Fruit fly (Drosophila melanogaster) whole organism, pupa: Measurements from ENCODE around the gene IFT54.
A peak's percentile ranks its signal among the peaks of the same experiment; 100 is the strongest.

Experiments
- CG10348 ChIP-seq: fragments of 200-800 bp; sonication (Bioruptor generic); IDR thresholded peaks from 2 replicates; pipeline ENCODE4 v1.3.6; 2022; ENCODE audit warnings: missing biosample characterization, missing genetic modification characterization
- CG13204 ChIP-seq: fragments of 200-800 bp; sonication (Bioruptor generic); optimal IDR thresholded peaks from 2 replicates; lab custom pipeline; 2018; ENCODE audit warnings: missing biosample characterization, mild to moderate bottlenecking, missing genetic modification characterization, moderate library complexity
- CG17806 ChIP-seq: fragments of 200-800 bp; sonication (Bioruptor generic); optimal IDR thresholded peaks from 2 replicates; lab custom pipeline; 2018; ENCODE audit warnings: missing biosample characterization, mild to moderate bottlenecking, missing genetic modification characterization, moderate library complexity
- CG8301 ChIP-seq: fragments of 200-800 bp; sonication (Bioruptor generic); optimal IDR thresholded peaks from 2 replicates; lab custom pipeline; 2018; ENCODE audit warnings: missing biosample characterization, mild to moderate bottlenecking, missing genetic modification characterization
- CG9948 ChIP-seq: fragments of 200-800 bp; sonication (Bioruptor generic); optimal IDR thresholded peaks from 2 replicates; lab custom pipeline; 2018; ENCODE audit warnings: missing biosample characterization, mild to moderate bottlenecking, missing genetic modification characterization, moderate library complexity
- EcR ChIP-seq: fragments of 200-800 bp; sonication (Bioruptor generic); optimal IDR thresholded peaks from 3 replicates; lab custom pipeline; 2019; ENCODE audit warnings: missing biosample characterization, missing genetic modification characterization, mild to moderate bottlenecking, moderate library complexity, missing genetic modification reagents
- Pif1A ChIP-seq: fragments of 200-800 bp; sonication (Bioruptor generic); optimal IDR thresholded peaks from 3 replicates; lab custom pipeline; 2016; ENCODE audit warnings: missing biosample characterization, missing genetic modification characterization
- fd96Ca ChIP-seq: fragments of 200-800 bp; sonication (Bioruptor generic); IDR thresholded peaks from 3 replicates; pipeline ENCODE4 v1.3.6; 2022; ENCODE audit warnings: missing biosample characterization, missing genetic modification characterization

DNA sequence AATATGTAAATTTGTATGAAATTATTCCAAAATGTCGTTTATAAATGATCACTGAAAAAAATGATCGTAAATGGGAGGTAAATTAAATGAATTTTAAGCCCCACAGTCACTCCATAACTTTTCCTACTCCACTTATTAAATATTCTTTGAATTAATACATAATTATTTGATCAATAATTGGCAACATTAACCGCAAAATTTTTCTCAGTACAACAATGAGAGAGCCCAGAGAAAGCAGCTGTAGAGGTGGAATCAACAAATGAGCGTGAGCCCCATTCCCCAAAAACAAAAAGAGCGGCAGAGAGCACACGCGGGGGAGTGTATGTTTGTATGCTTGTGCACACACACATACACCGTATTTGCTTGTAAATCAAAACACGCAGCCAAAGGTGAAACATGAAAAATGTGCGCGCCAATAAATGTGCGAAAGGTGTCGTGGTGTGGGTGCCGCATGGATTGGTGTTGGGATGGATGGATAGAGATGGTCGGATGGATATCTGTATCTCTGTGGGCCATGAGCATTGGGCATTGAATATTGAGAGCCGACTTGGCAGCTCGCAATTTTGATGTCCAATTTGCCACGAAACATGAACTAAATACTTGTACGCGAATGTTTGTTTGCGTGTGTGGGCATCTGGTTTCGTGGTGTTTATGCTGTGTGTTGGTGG lies 18.3 kb upstream of the IFT54 start:
- no peak for TF ChIP-seq fd96Ca (GFP tag; lab: Robert Waterston, UW)
- TF ChIP-seq EcR, result peak; percentile 3
- peak; percentile 95 for TF ChIP-seq CG17806 (tag; lab: Kevin White, UChicago)
- TF ChIP-seq CG10348, result no peak
- peak; percentile 97 for TF ChIP-seq CG9948 (tag; lab: Kevin White, UChicago)
- peak; percentile 98 for TF ChIP-seq CG8301 (tag; lab: Kevin White, UChicago)
- peak; percentile 81 for TF ChIP-seq CG13204
- TF ChIP-seq Pif1A (GFP tag; lab: Kevin White, UChicago), result peak; percentile 93
